Worm (Caenorhabditis elegans): Measurements from ENCODE around the gene T19H12.6.

DNA sequence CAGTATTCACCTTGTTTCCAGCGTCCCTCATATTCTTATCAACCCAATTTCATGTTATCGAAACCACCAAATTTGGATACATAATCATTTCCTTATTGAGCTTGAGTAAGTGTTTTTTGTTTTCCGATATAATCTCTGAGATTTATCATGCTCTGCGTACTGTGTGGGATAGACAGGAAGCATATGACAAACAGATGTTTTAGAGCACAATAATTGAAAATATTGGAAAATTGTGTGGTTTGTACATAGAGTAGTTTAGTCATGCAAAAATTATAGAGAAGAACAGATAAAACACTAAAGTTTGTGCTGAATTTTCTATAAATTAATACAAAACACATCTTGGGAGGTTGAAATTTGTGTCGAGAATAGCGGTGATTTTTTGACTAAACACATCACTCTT lies 8.8 kb downstream of the T19H12.6 start:
- TF ChIP-seq elt-3 (tag; optimal IDR thresholded peaks at IDR 0.05) (no peak), egl-27 (tag; optimal IDR thresholded peaks at IDR 0.05) (no peak), nhr-77 (tag; optimal IDR thresholded peaks at IDR 0.05) (no peak), nhr-237 (tag; optimal IDR thresholded peaks at IDR 0.05) (no peak), ztf-4 (tag; optimal IDR thresholded peaks at IDR 0.05) (no peak), dpl-1 (GFP tag; optimal IDR thresholded peaks at IDR 0.05) (no peak), unc-62 (GFP tag; optimal IDR thresholded peaks at IDR 0.05) (no peak), nhr-28 (tag; optimal IDR thresholded peaks at IDR 0.05) (no peak), ztf-11 (tag; optimal IDR thresholded peaks at IDR 0.05) (no peak)
